Fruit fly (Drosophila melanogaster): ENCODE data around the gene Tsp66E.

Gene Tsp66E

dm6 chr3L:8978678-8979413 lies 66.5 kb downstream of the Tsp66E start (continued):
- no peak for TF ChIP-seq eyg (GFP tag; optimal IDR thresholded peaks at IDR 0.05)
- no peak for TF ChIP-seq so (GFP tag; IDR thresholded peaks at IDR 0.05)
- no peak for TF ChIP-seq Gsc (GFP tag; IDR thresholded peaks at IDR 0.05)
- no peak for TF ChIP-seq CG10654 (GFP tag; optimal IDR thresholded peaks at IDR 0.05)
- TF ChIP-seq dm (GFP tag; optimal IDR thresholded peaks at IDR 0.05): no peak
- TF ChIP-seq CG17186 (GFP tag; optimal IDR thresholded peaks at IDR 0.05): no peak
- peak; percentile 51 for TF ChIP-seq lmd (GFP tag; IDR thresholded peaks at IDR 0.05)
- TF ChIP-seq B-H2 (GFP tag; optimal IDR thresholded peaks at IDR 0.05): no peak
- TF ChIP-seq NFAT (GFP tag; IDR thresholded peaks at IDR 0.05): no peak
- TF ChIP-seq gsb (GFP tag; IDR thresholded peaks at IDR 0.05): no peak
- TF ChIP-seq gem (tag; optimal IDR thresholded peaks at IDR 0.05): peak; percentile 46
- TF ChIP-seq Pdp1 (GFP tag; optimal IDR thresholded peaks at IDR 0.05): peak in 1 of 2 experiments; percentile 70
- no peak for TF ChIP-seq pan (optimal IDR thresholded peaks at IDR 0.05)
- peak in 1 of 2 experiments; percentile 26 for TF ChIP-seq pan (GFP tag; optimal IDR thresholded peaks at IDR 0.05 in 1 of 2, IDR thresholded peaks at IDR 0.05 in 1 of 2)
- TF ChIP-seq CG2129 (GFP tag; IDR thresholded peaks at IDR 0.05; ENCODE audit: partially characterized antibody): no peak
- no peak for TF ChIP-seq gro (GFP tag; optimal IDR thresholded peaks at IDR 0.05)
- no peak for TF ChIP-seq Bgb (GFP tag; IDR thresholded peaks at IDR 0.05; ENCODE audit: partially characterized antibody)
- TF ChIP-seq Bdp1 (GFP tag; optimal IDR thresholded peaks at IDR 0.05): no peak
- 0 out of 2 replicates have a peak, but pooled peaks have one; percentile 54 for TF ChIP-seq chm (GFP tag; IDR thresholded peaks at IDR 0.05)
- TF ChIP-seq CG7839 (tag; optimal IDR thresholded peaks at IDR 0.05): peak; percentile 38
- no peak for TF ChIP-seq CG16863 (GFP tag; optimal IDR thresholded peaks at IDR 0.05)
- TF ChIP-seq slou (GFP tag; optimal IDR thresholded peaks at IDR 0.05): no peak
- no peak for TF ChIP-seq CG4730 (GFP tag; IDR thresholded peaks at IDR 0.05)
- TF ChIP-seq C15 (GFP tag; IDR thresholded peaks at IDR 0.05): no peak
- TF ChIP-seq Hr51 (GFP tag; optimal IDR thresholded peaks at IDR 0.05): peak in 1 of 2 experiments; percentile 26
- no peak for TF ChIP-seq fd3F (GFP tag; optimal IDR thresholded peaks at IDR 0.05)
- no peak for TF ChIP-seq CG9215 (GFP tag; IDR thresholded peaks at IDR 0.05)
- TF ChIP-seq pfk (GFP tag; optimal IDR thresholded peaks at IDR 0.05): no peak
- no peak for TF ChIP-seq CG12236 (GFP tag; optimal IDR thresholded peaks at IDR 0.05)
- no peak for TF ChIP-seq Dad (GFP tag; optimal IDR thresholded peaks at IDR 0.05)

- peak; percentile 64 for TF ChIP-seq CG7372 (GFP tag; IDR thresholded peaks at IDR 0.05)
- no peak for TF ChIP-seq CG10274 (GFP tag; optimal IDR thresholded peaks at IDR 0.05)
Observed at dm6 chr3L:8979780-8980179, 67.5 kb downstream of the Tsp66E start, which contains the start of gene CG5644. CG5644 (minus strand) TSS chr3L:8979880.

DNA sequence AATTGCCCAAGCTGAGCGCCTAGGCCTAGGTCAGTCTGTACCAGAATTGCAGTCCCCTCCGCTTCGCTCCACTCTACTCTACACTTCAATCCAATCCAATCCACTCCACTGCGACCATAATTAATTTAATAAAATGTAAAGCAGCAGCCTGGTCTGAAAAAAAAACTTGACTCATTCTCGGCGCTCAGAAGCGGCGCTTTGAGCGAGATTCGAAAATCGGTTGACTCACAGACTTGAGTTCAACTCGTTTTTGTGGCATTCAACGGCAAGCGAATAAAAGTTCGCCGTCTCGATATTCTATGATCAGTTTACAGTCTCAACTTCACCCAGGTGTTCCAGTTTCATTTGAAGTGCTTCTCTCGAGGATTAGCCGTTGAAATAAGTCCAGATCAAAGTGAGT lies 69.2 kb downstream of the Tsp66E start, which contains the start of gene CG13314:
CG13314 (plus strand) TSS at position 301 of the 400 bp plus-strand sequence.
- TF ChIP-seq z (GFP tag; IDR thresholded peaks at IDR 0.05) (peak; percentile 88), CG31224 (GFP tag; IDR thresholded peaks at IDR 0.05) (0 out of 2 replicates have a peak, but pooled peaks have one; percentile 12), chinmo (GFP tag; IDR thresholded peaks at IDR 0.05; ENCODE audit: partially characterized antibody) (0 out of 4 replicates have a peak, but pooled peaks have one; percentile 47), Dad (GFP tag; optimal IDR thresholded peaks at IDR 0.05) (no peak)
